Worm (Caenorhabditis elegans): ENCODE results near the gene sri-77.
A peak's percentile ranks its signal among the peaks of the same experiment; 100 is the strongest.

Gene sri-77

DNA sequence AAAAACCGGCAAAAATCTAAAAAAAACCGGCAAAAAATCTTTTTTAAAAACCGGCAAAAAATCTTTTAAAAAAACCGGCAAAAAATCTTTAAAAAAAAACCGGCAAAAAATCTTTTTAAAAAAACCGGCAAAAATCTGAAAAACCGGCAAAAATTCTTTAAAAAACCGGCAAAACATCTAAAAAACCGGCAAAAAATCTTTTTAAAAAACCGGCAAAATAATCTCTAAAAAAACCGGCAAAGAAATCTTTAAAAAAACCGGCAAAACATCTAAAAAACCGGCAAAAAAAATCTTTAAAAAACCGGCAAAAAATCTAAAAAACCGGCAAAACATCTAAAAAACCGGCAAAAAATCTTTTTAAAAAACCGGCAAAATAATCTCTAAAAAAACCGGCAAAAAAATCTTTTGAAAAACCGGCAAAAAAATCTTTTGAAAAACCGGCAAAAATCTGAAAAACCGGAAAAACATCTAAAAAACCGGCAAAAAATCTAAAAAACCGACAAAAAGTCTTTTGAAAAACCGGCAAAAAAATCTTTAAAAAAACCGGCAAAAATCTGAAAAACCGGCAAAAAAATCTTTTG, 34.7 kb downstream of the sri-77 start:
- peak; percentile 1 to 25 for TF ChIP-seq mdl-1 (tag; optimal IDR thresholded peaks at IDR 0.05)

DNA sequence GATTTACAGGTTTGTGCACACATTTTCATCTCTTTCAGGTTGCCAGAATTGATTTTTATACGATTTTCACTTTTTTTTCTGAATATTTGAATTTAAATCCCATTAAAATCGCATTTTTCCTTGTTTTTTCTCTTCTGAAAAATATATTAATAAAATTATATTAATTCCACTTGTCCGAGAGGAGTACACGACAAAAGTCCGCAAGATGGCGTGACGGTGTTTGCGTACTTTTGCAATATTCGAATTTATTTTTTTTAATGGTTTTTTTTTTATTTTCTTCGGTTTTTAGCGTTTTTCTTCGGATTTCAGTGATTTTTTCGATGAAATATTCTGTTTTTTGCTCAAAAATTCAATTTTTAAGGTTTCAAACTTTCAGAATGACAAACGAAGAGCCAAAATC, 40.3 kb downstream of the sri-77 start, which contains the start of gene usp-39:
TSS of gene usp-39 (plus strand) at position 377 of the 400 bp plus-strand sequence.
- TF ChIP-seq ztf-11 (tag; optimal IDR thresholded peaks at IDR 0.05) (no peak), lin-13 (GFP tag; optimal IDR thresholded peaks at IDR 0.05) (peak; percentile 88), dmd-4 (tag; optimal IDR thresholded peaks at IDR 0.05) (no peak), C34F6.9 (tag; optimal IDR thresholded peaks at IDR 0.05) (peak; percentile 90), Y55F3AM.14 (GFP tag; optimal IDR thresholded peaks at IDR 0.05) (no peak), nhr-21 (tag; optimal IDR thresholded peaks at IDR 0.05) (peak; percentile 38), ama-1 (optimal IDR thresholded peaks at IDR 0.05) (no peak), mdl-1 (tag; optimal IDR thresholded peaks at IDR 0.05) (peak in 1 of 2 experiments; percentile 28), R02D3.7 (tag; optimal IDR thresholded peaks at IDR 0.05) (peak; percentile 6), crh-2 (tag; optimal IDR thresholded peaks at IDR 0.05) (peak; percentile 82), egl-27 (tag; optimal IDR thresholded peaks at IDR 0.05) (peak; percentile 32), unc-55 (GFP tag; optimal IDR thresholded peaks at IDR 0.05) (peak; percentile 94), elt-3 (tag; optimal IDR thresholded peaks at IDR 0.05) (no peak), blmp-1 (tag; optimal IDR thresholded peaks at IDR 0.05; ENCODE audit: insufficient read depth) (peak; percentile 8), sem-4 (tag; optimal IDR thresholded peaks at IDR 0.05) (peak; percentile 85), zag-1 (tag; optimal IDR thresholded peaks at IDR 0.05) (peak; percentile 13), skn-1 (tag; optimal IDR thresholded peaks at IDR 0.05) (no peak), nhr-129 (tag; optimal IDR thresholded peaks at IDR 0.05) (no peak), fos-1 (tag; optimal IDR thresholded peaks at IDR 0.05) (peak; percentile 60), aly-2 (tag; optimal IDR thresholded peaks at IDR 0.05) (no peak), nhr-25 (tag; optimal IDR thresholded peaks at IDR 0.05) (peak; percentile 81), ztf-4 (tag; optimal IDR thresholded peaks at IDR 0.05) (peak; percentile 17), lsy-2 (tag; optimal IDR thresholded peaks at IDR 0.05) (peak; percentile 84 to 93), lin-11 (tag; optimal IDR thresholded peaks at IDR 0.05) (no peak), sma-3 (GFP tag; optimal IDR thresholded peaks at IDR 0.05) (no peak), unc-39 (tag; optimal IDR thresholded peaks at IDR 0.05) (no peak), lin-39 (tag; optimal IDR thresholded peaks at IDR 0.05) (no peak), nhr-10 (tag; optimal IDR thresholded peaks at IDR 0.05) (peak; percentile 67), nhr-237 (tag; optimal IDR thresholded peaks at IDR 0.05) (peak; percentile 9), nhr-77 (tag; optimal IDR thresholded peaks at IDR 0.05) (peak; percentile 13), gmeb-1 (tag; optimal IDR thresholded peaks at IDR 0.05) (peak; percentile 88), F13H6.1 (tag; optimal IDR thresholded peaks at IDR 0.05) (no peak), snpc-4 (tag; optimal IDR thresholded peaks at IDR 0.05) (peak; percentile 65), unc-62 (GFP tag; optimal IDR thresholded peaks at IDR 0.05) (no peak), mab-5 (tag; optimal IDR thresholded peaks at IDR 0.05) (peak; percentile 65), nhr-6 (tag; optimal IDR thresholded peaks at IDR 0.05) (peak; percentile 33), peb-1 (tag; optimal IDR thresholded peaks at IDR 0.05) (no peak), nhr-12 (tag; optimal IDR thresholded peaks at IDR 0.05) (peak; percentile 41), mbf-1 (tag; optimal IDR thresholded peaks at IDR 0.05) (no peak), ceh-16 (tag; optimal IDR thresholded peaks at IDR 0.05) (peak; percentile 4), elt-1 (tag; optimal IDR thresholded peaks at IDR 0.05) (no peak), ZK546.5 (tag; optimal IDR thresholded peaks at IDR 0.05) (peak; percentile 30), sma-9 (GFP tag; optimal IDR thresholded peaks at IDR 0.05) (no peak), sma-9 (tag; optimal IDR thresholded peaks at IDR 0.05) (no peak)

DNA sequence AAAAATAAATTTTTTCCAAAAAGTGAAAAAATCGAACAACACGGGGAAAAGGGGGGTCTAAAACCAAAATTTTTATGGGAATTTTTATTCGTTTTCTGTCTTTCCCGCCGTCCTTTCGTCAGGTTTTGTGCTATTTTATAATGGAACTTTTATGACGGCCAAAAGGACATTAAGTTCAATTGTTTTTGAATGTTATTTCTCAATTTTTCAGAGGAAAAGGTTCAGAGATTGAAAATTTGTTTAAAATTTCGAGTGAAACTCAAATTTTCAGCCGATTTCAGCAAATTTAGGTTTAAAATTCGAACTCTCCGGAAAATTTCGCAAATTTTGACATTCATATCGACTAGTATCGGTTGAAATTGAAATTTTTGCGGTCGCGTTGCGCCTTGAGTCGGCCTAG, 41.2 kb downstream of the sri-77 start, which contains the start of gene nep-18:
TSS of gene nep-18 (minus strand) at position 101 of the 400 bp plus-strand sequence.
- TF ChIP-seq lin-39 (tag; optimal IDR thresholded peaks at IDR 0.05): no peak
- no peak for TF ChIP-seq C34F6.9 (tag; optimal IDR thresholded peaks at IDR 0.05)
- no peak for TF ChIP-seq elt-1 (tag; optimal IDR thresholded peaks at IDR 0.05)
- no peak for TF ChIP-seq ceh-16 (tag; optimal IDR thresholded peaks at IDR 0.05)
